Fruit fly (Drosophila melanogaster) whole organism, embryonic: ENCODE measurements around the gene Tsr1.

ENCODE experiments used
- Awh ChIP-seq: fragments of 200-800 bp; sonication (Bioruptor generic); IDR thresholded peaks from 2 replicates; pipeline ENCODE4, ENCODE4 v1.3.6; 2022; ENCODE audit warnings: missing biosample characterization, missing genetic modification characterization
- B-H1 ChIP-seq: fragments of 200-800 bp; sonication (Bioruptor generic); IDR thresholded peaks from 3 replicates; pipeline ENCODE4 v1.3.6; 2022; ENCODE audit warnings: missing biosample characterization, missing genetic modification characterization
- B-H2 ChIP-seq: fragments of 200-800 bp; sonication (Bioruptor generic); optimal IDR thresholded peaks from 2 replicates; lab custom pipeline; 2018; ENCODE audit warnings: missing biosample characterization, mild to moderate bottlenecking, missing genetic modification characterization
- Blimp-1 ChIP-seq: fragments of 200-800 bp; sonication (Bioruptor generic); optimal IDR thresholded peaks from 3 replicates; lab custom pipeline; 2018; ENCODE audit warnings: missing biosample characterization, missing genetic modification characterization, mild to moderate bottlenecking, moderate library complexity, missing genetic modification reagents
- CG10321 ChIP-seq: fragments of 200-800 bp; sonication (Bioruptor generic); IDR thresholded peaks from 2 replicates; pipeline ENCODE4 v1.3.6; 2022; ENCODE audit warnings: missing biosample characterization, missing genetic modification characterization
- CG10979 ChIP-seq: fragments of 200-800 bp; sonication (Bioruptor generic); optimal IDR thresholded peaks from 2 replicates; lab custom pipeline; 2018; ENCODE audit warnings: missing biosample characterization, mild to moderate bottlenecking, missing genetic modification characterization, moderate library complexity
- CG11093 ChIP-seq: fragments of 200-800 bp; sonication (Bioruptor generic); IDR thresholded peaks from 3 replicates; pipeline ENCODE4 v1.3.6; 2022; ENCODE audit warnings: missing biosample characterization, missing genetic modification characterization
- CG12769 ChIP-seq: fragments of 200-800 bp; sonication (Bioruptor generic); optimal IDR thresholded peaks from 2 replicates; lab custom pipeline; 2019; ENCODE audit warnings: missing biosample characterization, mild to moderate bottlenecking, missing genetic modification characterization, moderate library complexity
- CG13894 ChIP-seq: fragments of 200-800 bp; sonication (Bioruptor generic); optimal IDR thresholded peaks from 3 replicates; lab custom pipeline; 2018; ENCODE audit warnings: missing biosample characterization, mild to moderate bottlenecking, missing genetic modification characterization, moderate library complexity
- CG2129 ChIP-seq: fragments of 200-800 bp; sonication (Bioruptor generic); IDR thresholded peaks from 2 replicates; pipeline ENCODE4 v1.3.6; 2022; ENCODE audit warnings: missing biosample characterization, missing genetic modification characterization; ENCODE audit not compliant: partially characterized antibody
- CG32772 ChIP-seq: fragments of 200-800 bp; sonication (Bioruptor generic); IDR thresholded peaks from 2 replicates; pipeline ENCODE4 v1.3.6; 2022; ENCODE audit warnings: missing biosample characterization, missing genetic modification characterization
- CG42726 ChIP-seq: fragments of 200-800 bp; sonication (Bioruptor generic); IDR thresholded peaks from 2 replicates; pipeline ENCODE4 v1.3.6; 2022; ENCODE audit warnings: missing biosample characterization, missing genetic modification characterization; ENCODE audit not compliant: partially characterized antibody
- CG7928 ChIP-seq: fragments of 200-800 bp; sonication (Bioruptor generic); optimal IDR thresholded peaks from 2 replicates; lab custom pipeline; 2017; ENCODE audit warnings: missing biosample characterization, mild to moderate bottlenecking, missing genetic modification characterization
- CG9727 ChIP-seq: fragments of 200-800 bp; sonication (Bioruptor generic); optimal IDR thresholded peaks from 3 replicates; lab custom pipeline; 2017; ENCODE audit warnings: missing biosample characterization, mild to moderate bottlenecking, missing genetic modification characterization
- CG9932 ChIP-seq: fragments of 200-800 bp; sonication (Bioruptor generic); IDR thresholded peaks from 2 replicates; pipeline ENCODE4 v1.3.6; 2022; ENCODE audit warnings: missing biosample characterization, missing genetic modification characterization
- CkIIα-i1 ChIP-seq: fragments of 200-800 bp; sonication (Bioruptor generic); IDR thresholded peaks from 2 replicates; pipeline ENCODE4 v1.3.6; 2022; ENCODE audit warnings: missing biosample characterization, missing genetic modification characterization
- Med ChIP-seq: fragments of 200-800 bp; sonication (Bioruptor generic); peaks from one replicate; lab custom pipeline; 2016; ENCODE audit warnings: missing biosample characterization, missing genetic modification characterization, mild to moderate bottlenecking, inconsistent platforms, moderate library complexity
- Mes4 ChIP-seq: fragments of 200-800 bp; sonication (Bioruptor generic); optimal IDR thresholded peaks from 2 replicates; lab custom pipeline; 2016; ENCODE audit warnings: missing biosample characterization, missing genetic modification characterization
- NC2β ChIP-seq: fragments of 200-800 bp; sonication (Bioruptor generic); optimal IDR thresholded peaks from 2 replicates; lab custom pipeline; 2016; ENCODE audit warnings: missing biosample characterization, missing genetic modification characterization
- Nf-YA ChIP-seq: fragments of 200-800 bp; sonication (Bioruptor generic); IDR thresholded peaks from 2 replicates; pipeline ENCODE4 v1.3.6; 2022; ENCODE audit warnings: missing biosample characterization, missing genetic modification characterization
- Oli ChIP-seq: fragments of 200-800 bp; sonication (Bioruptor generic); optimal IDR thresholded peaks from 2 replicates; lab custom pipeline; 2018; ENCODE audit warnings: missing biosample characterization, mild to moderate bottlenecking, missing genetic modification characterization, moderate library complexity
- Pdp1 ChIP-seq, 2 experiments: fragments of 200-800 bp; sonication (Bioruptor generic); optimal IDR thresholded peaks; 3 replicates each; lab custom pipeline; 2016; ENCODE audit warnings: missing biosample characterization in 2 of 2, missing genetic modification characterization in 2 of 2, mild to moderate bottlenecking in 1 of 2, moderate library complexity in 1 of 2
- Trl ChIP-seq, 3 experiments: fragments of >200 bp in 2 of 3; fragments of 200-800 bp in 1 of 3; sonication (Bioruptor generic) in 1 of 3; optimal IDR thresholded peaks; 2 replicates in 1 of 3; 3 replicates in 2 of 3; lab custom pipeline; 2016 to 2017; ENCODE audit warnings: missing biosample characterization in 1 of 3, missing genetic modification characterization in 1 of 3
- abd-A ChIP-seq: fragments of 200-800 bp; sonication (Bioruptor generic); optimal IDR thresholded peaks from 3 replicates; lab custom pipeline; 2019; ENCODE audit warnings: missing biosample characterization, mild to moderate bottlenecking, missing genetic modification characterization, moderate library complexity
- aop ChIP-seq: fragments of 200-800 bp; sonication (Bioruptor generic); IDR thresholded peaks from 2 replicates; pipeline ENCODE4 v1.3.6; 2022; ENCODE audit warnings: missing biosample characterization, missing genetic modification characterization
- ap ChIP-seq: fragments of 200-800 bp; sonication (Bioruptor generic); IDR thresholded peaks from 2 replicates; pipeline ENCODE4 v1.3.6; 2022; ENCODE audit warnings: missing biosample characterization, missing genetic modification characterization
- bbx ChIP-seq: fragments of 200-800 bp; sonication (Bioruptor generic); IDR thresholded peaks from 2 replicates; pipeline ENCODE4 v1.3.6; 2022; ENCODE audit warnings: missing biosample characterization, missing genetic modification characterization; ENCODE audit not compliant: partially characterized antibody
- chinmo ChIP-seq: fragments of 200-800 bp; sonication (Bioruptor generic); IDR thresholded peaks from 4 replicates; pipeline ENCODE4 v1.3.6; 2022; ENCODE audit warnings: missing biosample characterization, missing genetic modification characterization; ENCODE audit not compliant: partially characterized antibody
- crp ChIP-seq, 2 experiments: fragments of 200-800 bp; sonication (Bioruptor generic); optimal IDR thresholded peaks; 2 replicates in 1 of 2; 3 replicates in 1 of 2; lab custom pipeline; 2017; ENCODE audit warnings: missing biosample characterization in 2 of 2, missing genetic modification characterization in 2 of 2, mild to moderate bottlenecking in 1 of 2, moderate library complexity in 1 of 2
- dimm ChIP-seq: fragments of 200-800 bp; sonication (Bioruptor generic); IDR thresholded peaks from 2 replicates; pipeline ENCODE4 v1.3.6; 2022; ENCODE audit warnings: missing biosample characterization, missing genetic modification characterization
- ftz-f1 ChIP-seq: fragments of 200-800 bp; sonication (Bioruptor generic); optimal IDR thresholded peaks from 2 replicates; lab custom pipeline; 2016; ENCODE audit warnings: missing biosample characterization, missing genetic modification characterization
- gem ChIP-seq: fragments of 200-800 bp; sonication (Bioruptor generic); optimal IDR thresholded peaks from 2 replicates; lab custom pipeline; 2019; ENCODE audit warnings: missing biosample characterization, mild to moderate bottlenecking, missing genetic modification characterization, moderate library complexity
- gro ChIP-seq: fragments of 200-800 bp; sonication (Bioruptor generic); optimal IDR thresholded peaks from 2 replicates; lab custom pipeline; 2016; ENCODE audit warnings: missing biosample characterization, missing genetic modification characterization
- hb ChIP-seq: fragments of 200-800 bp; sonication (Bioruptor generic); IDR thresholded peaks from 3 replicates; pipeline ENCODE4 v1.3.6; 2022; ENCODE audit warnings: missing biosample characterization, missing genetic modification characterization; ENCODE audit not compliant: partially characterized antibody
- ind ChIP-seq: fragments of 200-800 bp; sonication (Bioruptor generic); optimal IDR thresholded peaks from 3 replicates; lab custom pipeline; 2016; ENCODE audit warnings: missing biosample characterization, missing genetic modification characterization
- oc ChIP-seq: fragments of 200-800 bp; sonication (Bioruptor generic); optimal IDR thresholded peaks from 2 replicates; lab custom pipeline; 2018; ENCODE audit warnings: missing biosample characterization, mild to moderate bottlenecking, missing genetic modification characterization, moderate library complexity
- rib ChIP-seq: fragments of 200-800 bp; sonication (Bioruptor generic); IDR thresholded peaks from 2 replicates; pipeline ENCODE4 v1.3.6; 2022; ENCODE audit warnings: missing biosample characterization, missing genetic modification characterization
- sc ChIP-seq, 3 experiments: fragments of >200 bp in 2 of 3; fragments of 200-800 bp in 1 of 3; sonication (Bioruptor generic) in 1 of 3; optimal IDR thresholded peaks; 2 replicates in 2 of 3; 3 replicates in 1 of 3; lab custom pipeline; 2017; ENCODE audit warnings: mild to moderate bottlenecking in 1 of 3, missing biosample characterization in 1 of 3, missing genetic modification characterization in 1 of 3, missing genetic modification reagents in 1 of 3
- sd ChIP-seq: fragments of 200-800 bp; sonication (Bioruptor generic); optimal IDR thresholded peaks from 3 replicates; lab custom pipeline; 2018; ENCODE audit warnings: missing biosample characterization, mild to moderate bottlenecking, missing genetic modification characterization, moderate library complexity
- sens ChIP-seq: fragments of 200-800 bp; sonication (Bioruptor generic); peaks from one replicate; lab custom pipeline; 2016; ENCODE audit warnings: missing biosample characterization, missing genetic modification characterization
- sr ChIP-seq: fragments of 200-800 bp; sonication (Bioruptor generic); IDR thresholded peaks from 3 replicates; pipeline ENCODE4 v1.3.6; 2022; ENCODE audit warnings: missing biosample characterization, missing genetic modification characterization
- stwl ChIP-seq: fragments of 200-800 bp; sonication (Bioruptor generic); optimal IDR thresholded peaks from 3 replicates; lab custom pipeline; 2018; ENCODE audit warnings: missing biosample characterization, mild to moderate bottlenecking, missing genetic modification characterization, moderate library complexity
- vfl ChIP-seq: fragments of 200-800 bp; sonication (Bioruptor generic); optimal IDR thresholded peaks from 2 replicates; lab custom pipeline; 2016; ENCODE audit warnings: missing biosample characterization, missing genetic modification characterization

The Tsr1 gene

DNA sequence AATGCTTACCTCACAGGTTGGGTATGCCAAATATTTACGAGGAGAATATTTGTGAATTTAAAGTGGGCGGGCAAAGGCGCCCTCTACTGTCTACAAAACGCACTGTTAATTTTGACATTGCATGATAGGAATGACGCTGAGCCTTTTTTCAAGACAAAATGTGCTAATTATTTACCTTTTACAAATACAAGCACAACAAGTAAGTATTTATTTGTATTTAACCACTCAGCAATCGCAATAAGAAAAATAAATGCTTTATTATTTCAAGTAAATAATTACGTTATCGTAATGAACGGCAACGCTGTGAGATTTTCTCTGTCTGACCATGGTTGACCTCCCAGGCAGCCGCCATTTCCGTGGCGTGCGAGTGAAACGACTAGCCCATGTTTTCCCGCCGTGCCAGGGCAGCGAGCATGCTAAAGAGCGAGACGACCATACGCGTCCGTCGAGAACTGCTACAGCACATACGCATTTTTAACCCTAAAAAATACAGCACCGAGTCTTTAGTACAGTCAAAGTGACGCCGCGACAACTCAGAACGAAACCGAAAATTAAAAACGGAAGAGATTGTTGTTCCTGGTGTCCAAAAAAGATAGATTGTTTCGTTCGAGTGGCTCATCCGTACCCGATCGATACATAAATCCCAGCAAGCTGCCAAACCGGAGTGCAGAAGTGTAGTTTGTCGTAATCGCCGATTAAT, 49.2 kb upstream of the Tsr1 start, which contains the start of the genes CG12974 and pzg (continued):
- peak; percentile 79 for TF ChIP-seq Mes4 (GFP tag; lab: Kevin White, UChicago)
- no peak; the same call in 1 of the 2 replicates for TF ChIP-seq rib (GFP tag; lab: Robert Waterston, UW)
- TF ChIP-seq Med (GFP tag; lab: Kevin White, UChicago): peak; percentile 96
- peak; percentile 82 for TF ChIP-seq sens
- TF ChIP-seq B-H1 (GFP tag; lab: Robert Waterston, UW): peak; percentile 79
- peak; percentile 99 for TF ChIP-seq CG10321 (GFP tag; lab: Robert Waterston, UW)
- peak; percentile 76 for TF ChIP-seq ftz-f1 (GFP tag; lab: Kevin White, UChicago)
- TF ChIP-seq, all 482 proteins: peak for 405

DNA sequence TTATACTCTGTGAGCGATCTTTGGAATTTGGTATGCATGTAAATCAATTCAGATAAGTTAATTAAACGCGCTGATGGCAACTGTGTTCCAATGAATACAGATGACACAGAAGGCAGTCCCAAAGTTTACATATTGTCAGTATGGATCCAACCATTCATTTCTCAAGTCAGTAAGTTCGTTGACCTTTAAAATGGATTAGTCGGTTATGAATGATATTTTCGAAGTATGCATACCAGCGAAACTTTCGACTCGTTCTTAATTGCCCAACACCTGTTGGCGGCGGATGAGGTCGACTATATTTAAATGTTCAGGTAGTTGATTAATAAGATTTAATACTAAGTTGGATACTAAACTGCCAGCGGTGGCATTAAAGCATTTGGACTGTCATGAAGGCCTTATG, 44.7 kb upstream of the Tsr1 start:
- TF ChIP-seq CG12769 (tag; lab: Kevin White, UChicago): peak; percentile 6
- no peak for TF ChIP-seq CG7928 (GFP tag; lab: Kevin White, UChicago)
- no peak for TF ChIP-seq CG9932 (GFP tag; lab: Robert Waterston, UW)
- no peak for TF ChIP-seq CG9727
- peak; percentile 81 for TF ChIP-seq sd (tag; lab: Kevin White, UChicago)
- no peak for TF ChIP-seq vfl
- TF ChIP-seq dimm: no peak
- peak; percentile 10 for TF ChIP-seq gro (GFP tag; lab: Kevin White, UChicago)
- peak; percentile 23 for TF ChIP-seq oc (tag; lab: Kevin White, UChicago)
- TF ChIP-seq, all 482 proteins: peak for 4

DNA sequence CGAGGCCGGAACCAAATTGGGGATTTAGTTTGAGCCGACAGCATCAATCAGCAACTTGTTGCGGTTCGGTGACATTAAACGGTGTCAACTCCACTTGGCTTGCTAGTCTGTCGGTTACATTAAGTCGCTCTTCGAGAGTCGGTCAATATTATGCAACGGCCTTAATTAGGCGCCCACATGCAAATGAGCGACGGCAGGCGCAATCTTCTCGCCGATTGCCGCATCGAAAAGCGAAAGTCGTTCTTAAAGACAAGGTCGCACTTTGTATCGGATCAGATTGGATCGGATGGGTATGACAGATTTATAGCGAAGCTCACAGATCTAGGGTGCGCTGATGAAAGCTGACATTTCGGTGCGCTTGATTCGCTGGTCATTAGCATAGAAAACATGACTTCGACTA, 44.0 kb upstream of the Tsr1 start:
- TF ChIP-seq CG11093 (no peak), Awh (GFP tag; lab: Robert Waterston, UW) (peak; percentile 64), chinmo (GFP tag; lab: Robert Waterston, UW) (0 out of 4 replicates have a peak, but pooled peaks have one; percentile 35), ind (GFP tag; lab: Kevin White, UChicago) (no peak), Pdp1 (GFP tag; optimal IDR thresholded peaks at IDR 0.05; lab: Kevin White, UChicago) (peak in 1 of 2 experiments; percentile 20), NC2β (GFP tag; lab: Kevin White, UChicago) (no peak), Blimp-1 (GFP tag; lab: Kevin White, UChicago) (peak; percentile 85), sr (0 out of 3 replicates have a peak, but pooled peaks have one; percentile 9), Trl (optimal IDR thresholded peaks at IDR 0.05; lab: Kevin White, UChicago) (no peak), Trl (GFP tag; optimal IDR thresholded peaks at IDR 0.05; lab: Kevin White, UChicago) (no peak), gem (tag; lab: Kevin White, UChicago) (no peak)

- TF ChIP-seq ap (no peak), rib (GFP tag; lab: Robert Waterston, UW) (no peak), Nf-YA (no peak), CG10979 (tag; lab: Kevin White, UChicago) (no peak), B-H2 (no peak), hb (GFP tag; lab: Robert Waterston, UW) (no peak)
Measured at dm6 chr3L:21292700-21293099, 42.3 kb upstream of the Tsr1 start, which contains the start of gene Cpr78Ca. TSS of gene Cpr78Ca (minus strand) at chr3L:21292800.

- TF ChIP-seq CG13894 (peak; percentile 22), CG32772 (GFP tag; lab: Robert Waterston, UW) (no peak), CG2129 (GFP tag; lab: Robert Waterston, UW) (no peak), aop (GFP tag; lab: Robert Waterston, UW) (no peak), CG42726 (no peak), bbx (GFP tag; lab: Robert Waterston, UW) (no peak), CkIIα-i1 (GFP tag; lab: Robert Waterston, UW) (no peak), stwl (tag; lab: Kevin White, UChicago) (no peak), sc (optimal IDR thresholded peaks at IDR 0.05; lab: Kevin White, UChicago) (no peak), sc (GFP tag; optimal IDR thresholded peaks at IDR 0.05; lab: Kevin White, UChicago) (no peak), crp (GFP tag; optimal IDR thresholded peaks at IDR 0.05; lab: Kevin White, UChicago) (no peak), abd-A (peak; percentile 80), Oli (tag; lab: Kevin White, UChicago) (no peak)
Measured at dm6 chr3L:21294202-21294601, 40.8 kb upstream of the Tsr1 start, which contains the start of gene Cpr78Cb. TSS of gene Cpr78Cb (plus strand) at chr3L:21294492.
